Worm (Caenorhabditis elegans) whole organism, late embryonic: Measurements from ENCODE around the gene Y62E10A.6.

ENCODE experiments used
- C08G9.2 ChIP-seq: sonication (generic microtip); optimal IDR thresholded peaks from 2 replicates; lab custom pipeline; 2016; ENCODE audit warnings: mild to moderate bottlenecking, missing genetic modification characterization, moderate library complexity, missing compliant biosample characterization
- C38D4.7 ChIP-seq: fragments of 200-800 bp; sonication (Bioruptor generic); optimal IDR thresholded peaks from 2 replicates; lab custom pipeline; 2018; ENCODE audit warnings: mild to moderate bottlenecking, missing genetic modification characterization, moderate library complexity, missing compliant biosample characterization
- F13H6.1 ChIP-seq: sonication (generic microtip); optimal IDR thresholded peaks from 2 replicates; lab custom pipeline; 2016; ENCODE audit warnings: missing genetic modification characterization, missing compliant biosample characterization
- K02D7.2 ChIP-seq: sonication (generic microtip); optimal IDR thresholded peaks from 2 replicates; lab custom pipeline; 2017; ENCODE audit warnings: mild to moderate bottlenecking, missing genetic modification characterization, missing compliant biosample characterization
- T23F11.4 ChIP-seq: fragments of 200-800 bp; sonication (Bioruptor generic); optimal IDR thresholded peaks from 2 replicates; lab custom pipeline; 2018; ENCODE audit warnings: mild to moderate bottlenecking, missing genetic modification characterization, missing compliant biosample characterization
- ama-1 ChIP-seq: fragments of 150-350 bp; optimal IDR thresholded peaks from 2 replicates; lab custom pipeline; 2014
- ceh-19 ChIP-seq: fragments of 200-800 bp; sonication (Bioruptor generic); optimal IDR thresholded peaks from 2 replicates; lab custom pipeline; 2018; ENCODE audit warnings: mild to moderate bottlenecking, missing genetic modification characterization, missing compliant biosample characterization
- ceh-22 ChIP-seq: sonication (generic microtip); optimal IDR thresholded peaks from 2 replicates; lab custom pipeline; 2017; ENCODE audit warnings: missing biosample characterization, missing genetic modification characterization
- ceh-30 ChIP-seq: fragments of 150-350 bp; optimal IDR thresholded peaks from 2 replicates; lab custom pipeline; 2014; ENCODE audit warnings: missing biosample characterization, missing genetic modification characterization
- ceh-31 ChIP-seq: sonication (generic microtip); optimal IDR thresholded peaks from 2 replicates; lab custom pipeline; 2016; ENCODE audit warnings: missing genetic modification characterization, missing compliant biosample characterization
- ceh-45 ChIP-seq: fragments of 200-800 bp; sonication (Bioruptor generic); IDR thresholded peaks from 2 replicates; pipeline ENCODE4 v1.3.6; 2022; ENCODE audit warnings: missing genetic modification reagents, missing genetic modification characterization, missing compliant biosample characterization
- ceh-6 ChIP-seq: fragments of 200-800 bp; sonication (Bioruptor generic); optimal IDR thresholded peaks from 2 replicates; lab custom pipeline; 2018; ENCODE audit warnings: mild to moderate bottlenecking, missing genetic modification characterization, missing compliant biosample characterization
- ceh-9 ChIP-seq: sonication (generic microtip); optimal IDR thresholded peaks from 2 replicates; lab custom pipeline; 2016; ENCODE audit warnings: mild to moderate bottlenecking, missing genetic modification characterization, inconsistent platforms, missing compliant biosample characterization
- che-1 ChIP-seq: sonication (generic microtip); optimal IDR thresholded peaks from 2 replicates; lab custom pipeline; 2016; ENCODE audit warnings: mild to moderate bottlenecking, missing genetic modification characterization, missing compliant biosample characterization
- elt-2 ChIP-seq: sonication (generic microtip); optimal IDR thresholded peaks from 2 replicates; lab custom pipeline; 2016; ENCODE audit warnings: missing genetic modification reagents, missing genetic modification characterization, missing compliant biosample characterization
- elt-4 ChIP-seq: sonication (generic microtip); optimal IDR thresholded peaks from 2 replicates; lab custom pipeline; 2016; ENCODE audit warnings: missing genetic modification characterization, missing compliant biosample characterization
- fkh-10 ChIP-seq: fragments of 150-350 bp; optimal IDR thresholded peaks from 2 replicates; lab custom pipeline; 2014; ENCODE audit warnings: missing biosample characterization, missing genetic modification reagents, missing genetic modification characterization
- fkh-6 ChIP-seq: sonication (generic microtip); optimal IDR thresholded peaks from 2 replicates; lab custom pipeline; 2016; ENCODE audit warnings: missing genetic modification characterization, missing compliant biosample characterization
- gmeb-2 ChIP-seq: sonication (generic microtip); optimal IDR thresholded peaks from 2 replicates; lab custom pipeline; 2016; ENCODE audit warnings: missing genetic modification characterization, inconsistent platforms, missing compliant biosample characterization
- hlh-30 ChIP-seq: sonication (generic microtip); optimal IDR thresholded peaks from 2 replicates; lab custom pipeline; 2017; ENCODE audit warnings: antibody characterized with exemption, missing genetic modification characterization, missing compliant biosample characterization; ENCODE audit not compliant: insufficient read depth
- hlh-8 ChIP-seq: sonication (generic microtip); optimal IDR thresholded peaks from 2 replicates; lab custom pipeline; 2016; ENCODE audit warnings: missing genotype, missing genetic modification characterization, missing compliant biosample characterization
- lin-11 ChIP-seq: fragments of 200-800 bp; sonication (Bioruptor generic); optimal IDR thresholded peaks from 2 replicates; lab custom pipeline; 2018; ENCODE audit warnings: mild to moderate bottlenecking, missing genetic modification characterization, missing compliant biosample characterization
- nhr-11 ChIP-seq: fragments of 150-350 bp; optimal IDR thresholded peaks from 2 replicates; lab custom pipeline; 2014; ENCODE audit warnings: missing biosample characterization, missing genetic modification characterization
- nhr-232 ChIP-seq: sonication (generic microtip); optimal IDR thresholded peaks from 2 replicates; lab custom pipeline; 2016; ENCODE audit warnings: missing genetic modification characterization, missing compliant biosample characterization
- npax-4 ChIP-seq: sonication (generic microtip); optimal IDR thresholded peaks from 2 replicates; lab custom pipeline; 2016; ENCODE audit warnings: missing genetic modification characterization, missing compliant biosample characterization
- pag-3 ChIP-seq: sonication (generic microtip); optimal IDR thresholded peaks from 2 replicates; lab custom pipeline; 2016; ENCODE audit warnings: missing compliant biosample characterization, missing genetic modification characterization, borderline replicate concordance
- pha-2 ChIP-seq: sonication (generic microtip); optimal IDR thresholded peaks from 2 replicates; lab custom pipeline; 2017; ENCODE audit warnings: mild to moderate bottlenecking, missing genetic modification characterization, missing compliant biosample characterization
- pha-4 ChIP-seq: fragments of 150-350 bp; optimal IDR thresholded peaks from 2 replicates; lab custom pipeline; 2018; ENCODE audit warnings: missing biosample characterization, missing genetic modification reagents, missing genetic modification characterization
- pqm-1 ChIP-seq: sonication (generic microtip); optimal IDR thresholded peaks from 2 replicates; lab custom pipeline; 2016; ENCODE audit warnings: missing genetic modification characterization, missing compliant biosample characterization
- rnt-1 ChIP-seq: sonication (generic microtip); optimal IDR thresholded peaks from 2 replicates; lab custom pipeline; 2016; ENCODE audit warnings: missing genetic modification characterization, missing compliant biosample characterization
- sdc-2 ChIP-seq: sonication (generic microtip); optimal IDR thresholded peaks from 2 replicates; lab custom pipeline; 2016; ENCODE audit warnings: missing genotype, missing genetic modification characterization, missing compliant biosample characterization
- sox-2 ChIP-seq: fragments of 200-800 bp; sonication (Bioruptor generic); IDR thresholded peaks from 2 replicates; pipeline ENCODE4 v1.3.6; 2022; ENCODE audit warnings: missing genetic modification reagents, missing genetic modification characterization, missing compliant biosample characterization
- syd-9 ChIP-seq: sonication (generic microtip); optimal IDR thresholded peaks from 2 replicates; lab custom pipeline; 2016; ENCODE audit warnings: mild to moderate bottlenecking, missing genetic modification characterization, moderate library complexity, missing compliant biosample characterization
- ttx-3 ChIP-seq: sonication (generic microtip); optimal IDR thresholded peaks from 2 replicates; lab custom pipeline; 2016; ENCODE audit warnings: missing genetic modification reagents, missing genetic modification characterization, missing compliant biosample characterization
- unc-86 ChIP-seq: sonication (generic microtip); optimal IDR thresholded peaks from 2 replicates; lab custom pipeline; 2016; ENCODE audit warnings: missing genetic modification characterization, missing compliant biosample characterization
- ztf-16 ChIP-seq: sonication (generic microtip); optimal IDR thresholded peaks from 2 replicates; lab custom pipeline; 2017; ENCODE audit warnings: missing genetic modification characterization, missing compliant biosample characterization

The Y62E10A.6 gene

ce11 chrIV:13371699-13372098 lies at the start of gene Y62E10A.6:
Gene Y62E10A.6 (plus strand): TSS chrIV:13371999.
- TF ChIP-seq ama-1 (lab: Kevin White, UChicago) (no peak), ttx-3 (tag; lab: Kevin White, UChicago) (no peak), unc-86 (tag; lab: Kevin White, UChicago) (no peak), ceh-6 (GFP tag; lab: Kevin White, UChicago) (no peak), ztf-16 (tag; lab: Kevin White, UChicago) (no peak), pha-4 (tag; lab: Kevin White, UChicago) (no peak), T23F11.4 (no peak), ceh-19 (GFP tag; lab: Kevin White, UChicago) (no peak), elt-2 (tag; lab: Kevin White, UChicago) (no peak), fkh-6 (tag; lab: Kevin White, UChicago) (no peak), hlh-8 (no peak)
- TF ChIP-seq, all 69 proteins: peak for 0

ce11 chrIV:13322429-13322828 lies 49.4 kb upstream of the Y62E10A.6 start:
- TF ChIP-seq nhr-232 (tag; lab: Kevin White, UChicago) (no peak), ceh-9 (tag; lab: Kevin White, UChicago) (no peak), ceh-19 (GFP tag; lab: Kevin White, UChicago) (no peak), C38D4.7 (no peak), ceh-31 (tag; lab: Kevin White, UChicago) (no peak), pag-3 (tag; lab: Kevin White, UChicago) (no peak), elt-2 (tag; lab: Kevin White, UChicago) (no peak), hlh-30 (no peak), ceh-22 (no peak), ceh-30 (no peak), ceh-45 (GFP tag; lab: Robert Waterston, UW) (no peak), unc-86 (tag; lab: Kevin White, UChicago) (no peak), elt-4 (no peak), rnt-1 (no peak), npax-4 (tag; lab: Kevin White, UChicago) (no peak), nhr-11 (no peak), pha-2 (tag; lab: Kevin White, UChicago) (no peak)

- no peak for TF ChIP-seq sdc-2
- TF ChIP-seq C08G9.2, result no peak
- no peak for TF ChIP-seq K02D7.2 (tag; lab: Kevin White, UChicago)
- no peak for TF ChIP-seq sox-2 (GFP tag; lab: Robert Waterston, UW)
- TF ChIP-seq F13H6.1 (tag; lab: Kevin White, UChicago), result no peak
- no peak for TF ChIP-seq pqm-1 (tag; lab: Kevin White, UChicago)
- TF ChIP-seq lin-11 (tag; lab: Kevin White, UChicago), result no peak
- no peak for TF ChIP-seq che-1 (tag; lab: Kevin White, UChicago)
- TF ChIP-seq gmeb-2 (tag; lab: Kevin White, UChicago), result no peak
- TF ChIP-seq syd-9 (tag; lab: Kevin White, UChicago), result no peak
- TF ChIP-seq fkh-10, result no peak
These were observed 47.9 kb upstream of the Y62E10A.6 start, which contains the start of gene fat-2 for ce11 chrIV:13323823-13324359. Gene fat-2 (plus strand): TSS chrIV:13323873.

ce11 chrIV:13327064-13327463 lies 44.7 kb upstream of the Y62E10A.6 start:
- TF ChIP-seq ceh-19 (GFP tag; lab: Kevin White, UChicago) (no peak), elt-2 (tag; lab: Kevin White, UChicago) (peak; percentile 50)

ce11 chrIV:13328059-13328458 lies 43.7 kb upstream of the Y62E10A.6 start, which contains the start of gene far-6:
Gene far-6 (plus strand): TSS chrIV:13328359.
- TF ChIP-seq che-1 (tag; lab: Kevin White, UChicago), result no peak
- TF ChIP-seq, all 69 proteins: peak for 0
